Worm (Caenorhabditis elegans): Measurements from ENCODE around the gene msp-32.
"Not testable (repeated sequence)": the region's sequence is repeated elsewhere in the genome, so short reads cannot be mapped to it uniquely, and the experiment has no call there.

The msp-32 gene

ce11 chrII:4925198-4925764 is 26.7 kb downstream of the msp-32 start, which contains the start of gene aagr-2:
Gene aagr-2, minus strand, starts transcription at chrII:4925248.
- no peak for TF ChIP-seq bed-3 (GFP tag; optimal IDR thresholded peaks at IDR 0.05)
- TF ChIP-seq tbx-8 (GFP tag; optimal IDR thresholded peaks at IDR 0.05), result no peak
- no peak for TF ChIP-seq elt-3 (tag; optimal IDR thresholded peaks at IDR 0.05)
- no peak for TF ChIP-seq sem-2 (GFP tag; optimal IDR thresholded peaks at IDR 0.05)
- TF ChIP-seq lin-13 (tag; optimal IDR thresholded peaks at IDR 0.05), result no peak
- no peak for TF ChIP-seq blmp-1 (tag; optimal IDR thresholded peaks at IDR 0.05)
- TF ChIP-seq cnd-1 (tag; optimal IDR thresholded peaks at IDR 0.05), result no peak
- TF ChIP-seq drap-1 (GFP tag; optimal IDR thresholded peaks at IDR 0.05), result no peak
- TF ChIP-seq hlh-1 (tag; optimal IDR thresholded peaks at IDR 0.05), result no peak
- TF ChIP-seq mls-2 (tag; optimal IDR thresholded peaks at IDR 0.05), result no peak
- no peak for TF ChIP-seq ces-1 (GFP tag; optimal IDR thresholded peaks at IDR 0.05)
- no peak for TF ChIP-seq lsy-2 (tag; optimal IDR thresholded peaks at IDR 0.05)
- TF ChIP-seq zip-8 (tag; optimal IDR thresholded peaks at IDR 0.05), result no peak
- TF ChIP-seq nhr-28 (tag; optimal IDR thresholded peaks at IDR 0.05), result no peak
- no peak for TF ChIP-seq mab-5 (tag; optimal IDR thresholded peaks at IDR 0.05)
- TF ChIP-seq unc-62 (GFP tag; optimal IDR thresholded peaks at IDR 0.05), result no peak
- no peak for TF ChIP-seq nhr-76 (tag; optimal IDR thresholded peaks at IDR 0.05)

ce11 chrII:4931286-4931685 is 32.7 kb downstream of the msp-32 start:
- TF ChIP-seq M03D4.4 (tag; optimal IDR thresholded peaks at IDR 0.05), result no peak
- no peak for TF ChIP-seq nhr-237 (tag; optimal IDR thresholded peaks at IDR 0.05)
- TF ChIP-seq pha-4 (tag; optimal IDR thresholded peaks at IDR 0.05), result no peak

- TF ChIP-seq unc-62, tbx-8, flh-1 (GFP tag; optimal IDR thresholded peaks at IDR 0.05): not testable (repeated sequence)
These were observed 34.1 kb downstream of the msp-32 start, which contains the start of gene msp-152 for ce11 chrII:4932727-4933126. Gene msp-152, plus strand, starts transcription at chrII:4933027.

ce11 chrII:4934954-4935353 is 36.3 kb downstream of the msp-32 start, which contains the start of gene gst-30:
Gene gst-30, minus strand, starts transcription at chrII:4935054.
- no peak for TF ChIP-seq lsy-2 (tag; optimal IDR thresholded peaks at IDR 0.05)
- no peak for TF ChIP-seq nhr-237 (tag; optimal IDR thresholded peaks at IDR 0.05)
- TF ChIP-seq lin-13 (tag; optimal IDR thresholded peaks at IDR 0.05), result no peak
- no peak for TF ChIP-seq mab-5 (tag; optimal IDR thresholded peaks at IDR 0.05)

ce11 chrII:4935518-4935917 is 36.9 kb downstream of the msp-32 start, which contains the start of gene ZK546.5:
Gene ZK546.5, plus strand, starts transcription at chrII:4935818.
- TF ChIP-seq nhr-12 (tag; optimal IDR thresholded peaks at IDR 0.05) (no peak), elt-1 (tag; optimal IDR thresholded peaks at IDR 0.05; ENCODE audit: borderline replicate concordance, insufficient read depth) (no peak), hlh-1 (tag; optimal IDR thresholded peaks at IDR 0.05) (no peak), ces-1 (GFP tag; optimal IDR thresholded peaks at IDR 0.05) (peak; percentile 71), sem-2 (GFP tag; optimal IDR thresholded peaks at IDR 0.05) (no peak), ceh-83 (GFP tag; optimal IDR thresholded peaks at IDR 0.05) (no peak), snpc-4 (tag; optimal IDR thresholded peaks at IDR 0.05) (no peak), lin-32 (GFP tag; optimal IDR thresholded peaks at IDR 0.05) (no peak), unc-62 (GFP tag; optimal IDR thresholded peaks at IDR 0.05) (no peak), blmp-1 (tag; optimal IDR thresholded peaks at IDR 0.05) (no peak), ceh-39 (tag; optimal IDR thresholded peaks at IDR 0.05) (peak; percentile 39), lin-13 (tag; optimal IDR thresholded peaks at IDR 0.05) (no peak), nhr-2 (tag; optimal IDR thresholded peaks at IDR 0.05) (no peak)

ce11 chrII:4937743-4938142 is 39.1 kb downstream of the msp-32 start, which contains the start of gene ZK546.4:
Gene ZK546.4, plus strand, starts transcription at chrII:4938043.
- TF ChIP-seq nhr-76 (tag; optimal IDR thresholded peaks at IDR 0.05), result no peak
- no peak for TF ChIP-seq elt-1 (tag; optimal IDR thresholded peaks at IDR 0.05; ENCODE audit: borderline replicate concordance, insufficient read depth)
- no peak for TF ChIP-seq unc-120 (tag; optimal IDR thresholded peaks at IDR 0.05; ENCODE audit: poor library complexity, severe bottlenecking)
- no peak for TF ChIP-seq mep-1 (tag; optimal IDR thresholded peaks at IDR 0.05)
- TF ChIP-seq ces-1 (GFP tag; optimal IDR thresholded peaks at IDR 0.05), result no peak
- no peak for TF ChIP-seq hlh-1 (tag; optimal IDR thresholded peaks at IDR 0.05)
- no peak for TF ChIP-seq M03D4.4 (tag; optimal IDR thresholded peaks at IDR 0.05)
- no peak for TF ChIP-seq lin-13 (tag; optimal IDR thresholded peaks at IDR 0.05)
- TF ChIP-seq cnd-1 (tag; optimal IDR thresholded peaks at IDR 0.05), result no peak
- no peak for TF ChIP-seq sem-2 (GFP tag; optimal IDR thresholded peaks at IDR 0.05)
- TF ChIP-seq lin-32 (GFP tag; optimal IDR thresholded peaks at IDR 0.05), result no peak

Data from whole organism, mixed stage, embryonic.